Worm (Caenorhabditis elegans) whole organism, early embryonic: ENCODE measurements around the gene F10E7.6.

Experiments
- B0310.2 ChIP-seq: sonication (generic microtip); optimal IDR thresholded peaks from 2 replicates; lab custom pipeline; 2016; ENCODE audit warnings: mild to moderate bottlenecking, missing genetic modification characterization, missing compliant biosample characterization
- F13C5.2 ChIP-seq: sonication (generic microtip); optimal IDR thresholded peaks from 2 replicates; lab custom pipeline; 2017; ENCODE audit warnings: mild to moderate bottlenecking, missing genetic modification characterization, inconsistent platforms, missing compliant biosample characterization
- aly-1 ChIP-seq: sonication (generic microtip); optimal IDR thresholded peaks from 2 replicates; lab custom pipeline; 2016; ENCODE audit warnings: missing genetic modification characterization, missing compliant biosample characterization
- ama-1 ChIP-seq: fragments of 150-350 bp; optimal IDR thresholded peaks from 2 replicates; lab custom pipeline; 2014
- ceh-13 ChIP-seq: fragments of 200-800 bp; sonication (Bioruptor generic); optimal IDR thresholded peaks from 2 replicates; lab custom pipeline; 2018; ENCODE audit warnings: mild to moderate bottlenecking, missing genetic modification characterization, missing compliant biosample characterization
- ceh-36 ChIP-seq: sonication (generic microtip); optimal IDR thresholded peaks from 2 replicates; lab custom pipeline; 2016; ENCODE audit warnings: missing genetic modification characterization, inconsistent platforms, missing compliant biosample characterization
- ets-7 ChIP-seq: sonication (generic microtip); optimal IDR thresholded peaks from 2 replicates; lab custom pipeline; 2016; ENCODE audit warnings: missing genotype, missing genetic modification characterization, missing compliant biosample characterization
- flt-1 ChIP-seq: fragments of 200-800 bp; sonication (Bioruptor generic); IDR thresholded peaks from 2 replicates; pipeline ENCODE4 v1.3.6; 2022; ENCODE audit warnings: missing genetic modification characterization, missing compliant biosample characterization
- hmbx-1 ChIP-seq: sonication (generic microtip); optimal IDR thresholded peaks from 2 replicates; lab custom pipeline; 2016; ENCODE audit warnings: mild to moderate bottlenecking, missing genetic modification characterization, missing compliant biosample characterization
- hmg-4 ChIP-seq: fragments of 200-800 bp; sonication (Bioruptor generic); optimal IDR thresholded peaks from 2 replicates; lab custom pipeline; 2018; ENCODE audit warnings: mild to moderate bottlenecking, missing genetic modification characterization, missing compliant biosample characterization
- hnd-1 ChIP-seq: sonication (generic microtip); optimal IDR thresholded peaks from 2 replicates; lab custom pipeline; 2016; ENCODE audit warnings: missing genetic modification characterization, missing compliant biosample characterization
- pes-1 ChIP-seq: fragments of 200-800 bp; sonication (Bioruptor generic); IDR thresholded peaks from 2 replicates; pipeline ENCODE4 v1.3.6; 2022; ENCODE audit warnings: missing genetic modification reagents, missing genetic modification characterization, missing compliant biosample characterization
- scrt-1 ChIP-seq: fragments of 200-800 bp; sonication (Bioruptor generic); IDR thresholded peaks from 2 replicates; pipeline ENCODE4 v1.3.6; 2022; ENCODE audit warnings: missing genetic modification characterization, missing compliant biosample characterization
- sea-1 ChIP-seq: fragments of 200-800 bp; sonication (Bioruptor generic); conservative IDR thresholded peaks from 2 replicates; pipeline ENCODE4 v1.3.6; 2022; ENCODE audit warnings: missing genetic modification characterization, missing compliant biosample characterization
- tbx-11 ChIP-seq: fragments of 200-800 bp; sonication (Bioruptor generic); IDR thresholded peaks from 2 replicates; pipeline ENCODE4 v1.3.6; 2022; ENCODE audit warnings: missing genetic modification characterization, missing compliant biosample characterization
- tbx-37 ChIP-seq: fragments of 200-800 bp; sonication (Bioruptor generic); conservative IDR thresholded peaks from 2 replicates; pipeline ENCODE4 v1.3.6; 2022; ENCODE audit warnings: missing genetic modification reagents, missing genetic modification characterization, missing compliant biosample characterization
- tra-4 ChIP-seq: sonication (generic microtip); optimal IDR thresholded peaks from 2 replicates; lab custom pipeline; 2017; ENCODE audit warnings: missing genetic modification characterization, missing compliant biosample characterization

The F10E7.6 gene

DNA sequence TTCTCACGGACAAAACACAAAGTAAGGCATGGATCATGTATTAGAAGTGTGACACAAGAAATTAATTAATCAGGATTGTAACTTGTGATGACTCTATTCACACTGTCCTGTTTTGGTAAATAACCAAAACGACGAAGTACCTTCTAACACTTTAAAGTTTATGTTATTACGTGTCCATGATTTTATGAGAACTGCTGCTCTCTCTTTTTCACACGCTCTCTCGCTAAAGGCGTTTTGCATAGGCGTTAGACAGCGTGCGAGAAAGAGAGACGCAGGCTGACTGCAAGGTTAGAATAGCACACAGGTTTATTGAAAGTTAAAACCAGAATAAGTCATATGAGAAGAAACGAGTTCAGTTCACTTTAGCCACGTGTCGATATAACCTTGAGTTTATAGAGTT lies 22.8 kb upstream of the F10E7.6 start:
- TF ChIP-seq B0310.2 (no peak), aly-1 (tag; lab: Kevin White, UChicago) (no peak), ets-7 (no peak), ama-1 (no peak), pes-1 (GFP tag; lab: Robert Waterston, UW) (no peak), hnd-1 (tag; lab: Kevin White, UChicago) (no peak), scrt-1 (no peak), tra-4 (tag; lab: Kevin White, UChicago) (no peak), hmg-4 (GFP tag; lab: Kevin White, UChicago) (no peak), sea-1 (GFP tag; lab: Robert Waterston, UW) (no peak), F13C5.2 (no peak), tbx-11 (no peak), flt-1 (no peak), tbx-37 (no peak), hmbx-1 (tag; lab: Kevin White, UChicago) (no peak), ceh-36 (tag; lab: Kevin White, UChicago) (no peak), ceh-13 (GFP tag; lab: Kevin White, UChicago) (no peak)

DNA sequence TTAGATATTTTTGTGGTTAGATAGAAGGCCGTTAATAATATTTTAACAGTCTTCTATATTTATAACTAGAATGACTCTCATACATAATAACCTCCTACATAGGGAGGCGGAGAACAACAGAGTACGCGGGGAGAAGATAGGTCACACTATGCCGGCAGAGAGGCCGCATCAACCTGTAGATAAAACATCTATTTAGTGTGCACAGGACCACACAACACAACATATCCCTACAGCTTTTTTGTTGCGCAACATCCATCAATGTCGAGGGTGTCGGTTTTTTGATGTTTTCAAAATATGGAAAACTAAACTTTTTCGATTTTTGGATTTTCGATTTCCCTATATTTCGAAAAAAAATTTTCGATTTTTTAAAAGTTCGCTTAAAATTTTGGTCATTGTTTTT lies 22.0 kb upstream of the F10E7.6 start:
- no peak for TF ChIP-seq aly-1 (tag; lab: Kevin White, UChicago)
- TF ChIP-seq hmg-4 (GFP tag; lab: Kevin White, UChicago) = peak; percentile 44
- TF ChIP-seq pes-1 (GFP tag; lab: Robert Waterston, UW) = 0 out of 2 replicates have a peak, but pooled peaks have one; percentile 4
- no peak for TF ChIP-seq hnd-1 (tag; lab: Kevin White, UChicago)

DNA sequence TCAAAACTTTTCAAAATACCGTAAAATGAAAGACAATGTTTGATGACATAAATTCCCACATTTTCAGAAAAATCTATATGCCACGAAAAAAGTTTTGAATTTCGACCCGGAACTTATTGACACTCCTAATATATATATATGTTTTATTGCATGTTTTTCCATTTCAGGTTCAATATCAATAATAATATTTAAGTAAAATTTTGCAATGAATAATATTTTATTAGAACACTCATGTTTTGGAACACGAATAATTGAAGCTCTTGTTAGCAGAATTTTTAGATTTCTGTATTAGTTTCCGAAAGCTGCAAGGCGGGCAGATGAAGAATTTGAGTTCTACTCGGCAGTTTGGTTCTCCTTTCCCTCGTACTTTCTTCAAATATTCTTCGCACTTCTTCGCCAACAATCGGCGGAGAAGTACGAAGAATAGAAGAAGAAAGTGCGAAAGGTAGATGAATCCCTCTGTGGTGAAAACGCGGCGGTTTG lies 19.5 kb upstream of the F10E7.6 start, which contains the start of gene T02G5.3:
TSS of gene T02G5.3 (plus strand) at position 51 of the 483 bp plus-strand sequence.
- TF ChIP-seq B0310.2 (peak; percentile 19), tbx-37 (no peak), sea-1 (GFP tag; lab: Robert Waterston, UW) (0 out of 2 replicates have a peak, but pooled peaks have one; percentile 18)

DNA sequence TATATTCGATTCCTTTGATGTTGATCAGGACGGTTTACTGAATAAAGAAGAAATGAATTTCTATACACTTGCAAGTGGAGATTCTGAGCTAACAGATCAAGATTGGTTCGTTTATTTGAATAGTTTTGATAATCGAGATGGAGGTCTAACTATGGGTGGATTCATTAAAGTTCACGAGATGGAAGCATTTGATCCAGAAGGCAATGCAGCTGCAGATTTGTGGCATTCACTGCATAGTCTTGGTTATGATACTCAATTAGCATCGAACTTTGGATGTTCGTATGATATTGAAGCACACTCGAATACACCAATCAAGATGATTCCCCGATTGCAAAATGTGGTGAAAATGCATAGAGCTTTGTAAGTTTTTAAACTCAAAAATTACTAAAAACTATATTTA lies 16.9 kb upstream of the F10E7.6 start:
- no peak for TF ChIP-seq tra-4 (tag; lab: Kevin White, UChicago)
- TF ChIP-seq ceh-13 (GFP tag; lab: Kevin White, UChicago) = no peak
- TF ChIP-seq ceh-36 (tag; lab: Kevin White, UChicago) = no peak
- TF ChIP-seq aly-1 (tag; lab: Kevin White, UChicago) = no peak
- no peak for TF ChIP-seq sea-1 (GFP tag; lab: Robert Waterston, UW)
- no peak for TF ChIP-seq tbx-37
- no peak for TF ChIP-seq hmbx-1 (tag; lab: Kevin White, UChicago)
- TF ChIP-seq tbx-11 = no peak
- no peak for TF ChIP-seq F13C5.2
- TF ChIP-seq hmg-4 (GFP tag; lab: Kevin White, UChicago) = no peak
- TF ChIP-seq B0310.2 = no peak
- TF ChIP-seq ama-1 = no peak
- no peak for TF ChIP-seq flt-1

DNA sequence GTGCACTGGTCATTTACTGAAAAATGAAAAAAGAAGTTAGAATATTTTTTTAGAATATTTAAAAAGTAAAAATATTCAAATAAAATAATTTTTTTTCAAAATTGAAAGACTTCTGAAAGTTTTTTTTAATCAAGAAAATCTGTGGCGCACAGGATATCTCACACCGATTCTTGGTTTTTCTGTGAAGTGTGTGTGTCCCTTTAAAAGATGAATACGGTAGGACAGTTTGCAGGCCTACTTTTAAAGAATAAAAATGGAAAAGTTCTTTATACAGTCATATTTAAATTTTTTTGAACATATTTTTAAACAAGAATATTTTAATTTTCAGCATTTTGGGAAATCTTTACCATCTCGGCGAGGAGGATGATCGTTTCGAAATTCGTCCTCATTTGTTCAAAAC lies 14.3 kb upstream of the F10E7.6 start, which contains the start of gene mct-5:
TSS of gene mct-5 (minus strand) at position 16 of the 400 bp plus-strand sequence.
- TF ChIP-seq hmg-4 (GFP tag; lab: Kevin White, UChicago) (no peak), tbx-11 (no peak), F13C5.2 (no peak), ets-7 (no peak), hmbx-1 (tag; lab: Kevin White, UChicago) (no peak), aly-1 (tag; lab: Kevin White, UChicago) (no peak)

DNA sequence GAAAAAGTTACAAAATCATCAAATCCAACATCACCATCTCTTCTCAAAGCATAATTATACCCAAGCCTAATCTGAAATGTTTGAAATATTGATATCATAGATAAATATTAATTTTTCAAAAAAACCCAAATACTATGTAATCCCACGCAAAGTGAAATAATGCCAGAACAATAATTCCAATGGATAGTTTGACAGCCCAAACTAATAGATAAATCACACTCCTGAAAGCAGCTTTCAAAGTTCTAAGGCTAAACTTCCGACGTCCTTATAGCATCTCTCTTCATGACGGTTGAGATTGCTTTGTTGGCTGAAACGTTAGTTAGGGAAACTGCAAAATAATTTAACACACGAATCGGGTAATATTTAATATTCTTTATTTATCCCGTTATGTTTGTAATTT lies 13.6 kb upstream of the F10E7.6 start:
- TF ChIP-seq ama-1 (no peak), hmbx-1 (tag; lab: Kevin White, UChicago) (no peak), tra-4 (tag; lab: Kevin White, UChicago) (no peak)

DNA sequence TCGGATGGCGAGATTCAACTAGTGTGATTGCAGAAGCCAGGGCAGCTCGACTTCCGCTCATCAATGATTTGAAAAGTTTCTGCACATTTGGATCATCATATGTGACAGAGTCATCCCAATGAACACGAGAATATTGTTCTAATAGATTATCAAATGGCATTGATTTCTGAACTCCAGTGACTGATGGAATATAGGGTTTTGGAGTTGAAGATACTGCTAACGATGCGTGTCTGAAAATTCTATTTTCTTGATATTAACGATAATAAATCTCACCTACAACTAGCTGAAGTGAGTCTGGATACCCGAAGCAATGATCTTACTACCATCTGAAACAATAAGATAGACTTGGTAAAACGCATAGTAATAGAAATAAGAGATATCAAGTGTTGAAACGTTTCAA lies 12.0 kb upstream of the F10E7.6 start, which contains the start of gene mmaa-1:
TSS of gene mmaa-1 (minus strand) at position 328 of the 400 bp plus-strand sequence.
- TF ChIP-seq ceh-36 (tag; lab: Kevin White, UChicago) (no peak), hnd-1 (tag; lab: Kevin White, UChicago) (no peak), hmbx-1 (tag; lab: Kevin White, UChicago) (no peak), tbx-37 (no peak), sea-1 (GFP tag; lab: Robert Waterston, UW) (no peak), scrt-1 (no peak), aly-1 (tag; lab: Kevin White, UChicago) (no peak), pes-1 (GFP tag; lab: Robert Waterston, UW) (no peak), hmg-4 (GFP tag; lab: Kevin White, UChicago) (no peak), tra-4 (tag; lab: Kevin White, UChicago) (no peak), B0310.2 (no peak), F13C5.2 (no peak), ceh-13 (GFP tag; lab: Kevin White, UChicago) (no peak), ets-7 (no peak), tbx-11 (no peak)

DNA sequence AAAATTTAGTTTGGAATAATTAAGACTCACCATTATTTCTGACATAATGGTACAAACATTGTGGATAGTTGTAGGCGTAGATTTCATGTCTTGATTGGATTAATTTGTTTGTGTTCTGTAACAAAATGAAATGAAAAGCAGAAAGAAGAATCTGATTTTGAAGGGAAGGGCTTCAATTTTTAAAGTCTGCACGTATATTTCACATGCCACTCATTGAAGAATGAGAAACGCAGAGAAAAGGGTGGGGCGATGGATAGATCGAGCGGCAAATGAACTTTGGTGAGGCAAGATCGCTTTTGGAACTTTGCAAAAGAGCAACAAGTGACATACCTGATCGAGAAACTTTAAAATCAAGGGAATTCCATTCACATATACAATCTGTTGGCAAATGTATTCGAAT lies 10.6 kb upstream of the F10E7.6 start:
- TF ChIP-seq tbx-37 = no peak
- TF ChIP-seq aly-1 (tag; lab: Kevin White, UChicago) = no peak
- TF ChIP-seq tra-4 (tag; lab: Kevin White, UChicago) = no peak
- TF ChIP-seq flt-1 = no peak
- no peak for TF ChIP-seq hmbx-1 (tag; lab: Kevin White, UChicago)
- TF ChIP-seq ceh-36 (tag; lab: Kevin White, UChicago) = no peak
- TF ChIP-seq ets-7 = no peak
- TF ChIP-seq ceh-13 (GFP tag; lab: Kevin White, UChicago) = no peak
- TF ChIP-seq scrt-1 = no peak
- no peak for TF ChIP-seq ama-1
- TF ChIP-seq tbx-11 = no peak
- no peak for TF ChIP-seq B0310.2
- no peak for TF ChIP-seq hnd-1 (tag; lab: Kevin White, UChicago)
- no peak for TF ChIP-seq hmg-4 (GFP tag; lab: Kevin White, UChicago)
- TF ChIP-seq sea-1 (GFP tag; lab: Robert Waterston, UW) = no peak
- TF ChIP-seq F13C5.2 = no peak
- no peak for TF ChIP-seq pes-1 (GFP tag; lab: Robert Waterston, UW)
